Fruit fly (Drosophila melanogaster) whole organism, larva: ENCODE measurements around the gene Pif1.

Experiments
- noc ChIP-seq: fragments of 200-800 bp; sonication (Bioruptor generic); optimal IDR thresholded peaks from 3 replicates; lab custom pipeline; 2019; ENCODE audit warnings: missing biosample characterization, mild to moderate bottlenecking, missing genetic modification characterization, moderate library complexity

The Pif1 gene

DNA sequence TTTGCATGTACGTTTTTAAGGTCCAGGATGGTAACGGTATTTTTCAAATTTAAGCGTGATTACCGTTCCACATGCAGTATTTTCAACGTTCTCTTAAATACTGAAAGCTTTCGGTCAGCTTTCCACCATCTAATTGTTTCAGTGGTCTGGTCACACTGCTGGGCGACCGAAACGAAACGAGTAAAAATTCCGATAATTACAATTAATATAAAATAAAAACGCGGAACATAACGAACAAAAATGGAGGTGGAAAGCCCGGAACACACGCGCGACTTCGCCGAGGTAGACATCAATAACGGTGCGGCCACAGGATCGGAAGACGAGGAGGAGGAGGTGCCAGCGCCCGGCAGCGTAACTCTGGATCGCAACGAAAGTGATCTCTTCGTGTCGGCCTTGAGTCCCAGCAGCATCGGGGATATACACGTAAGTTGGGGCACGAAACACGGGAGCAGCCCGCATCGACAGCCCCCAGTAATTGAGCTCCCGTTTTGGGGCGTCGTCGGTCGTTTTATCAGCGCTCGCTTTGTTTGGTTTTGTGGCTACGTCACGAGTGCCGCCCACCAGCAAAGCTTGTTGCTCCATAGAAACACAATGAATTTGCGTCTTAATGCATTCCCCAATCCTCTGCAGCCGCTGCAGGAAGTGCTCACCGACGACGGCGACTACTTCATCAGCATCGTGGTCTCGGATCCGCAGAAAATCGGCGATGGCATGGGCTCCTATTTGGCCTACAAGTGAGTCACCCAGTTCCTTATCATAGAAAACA lies 20.1 kb downstream of the Pif1 start, which contains the start of gene Snx1:
Snx1 (plus strand) TSS at position 129 of the 766 bp plus-strand sequence.
- TF ChIP-seq noc = no peak

DNA sequence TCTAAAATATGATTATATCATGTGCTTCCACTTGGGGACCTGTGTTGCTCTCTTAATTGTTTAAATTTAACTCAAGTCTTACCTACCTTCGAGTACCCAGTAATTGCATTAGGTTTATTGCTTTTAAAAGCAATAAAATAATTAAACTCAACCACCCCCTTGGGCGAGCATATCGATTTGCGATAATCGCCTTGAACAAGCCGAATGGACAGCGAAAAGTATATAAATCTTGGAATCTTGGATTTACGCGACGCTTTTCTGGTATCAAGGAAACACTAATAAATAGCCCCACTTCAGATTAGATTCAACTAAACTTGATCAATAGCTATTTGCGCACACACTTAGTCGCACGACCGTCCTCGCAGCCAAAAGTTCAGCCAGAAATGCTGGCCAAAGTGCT lies 24.1 kb downstream of the Pif1 start, which contains the start of gene CG2772:
CG2772 (plus strand) TSS at position 338 of the 400 bp plus-strand sequence.
- peak; percentile 53 for TF ChIP-seq noc

DNA sequence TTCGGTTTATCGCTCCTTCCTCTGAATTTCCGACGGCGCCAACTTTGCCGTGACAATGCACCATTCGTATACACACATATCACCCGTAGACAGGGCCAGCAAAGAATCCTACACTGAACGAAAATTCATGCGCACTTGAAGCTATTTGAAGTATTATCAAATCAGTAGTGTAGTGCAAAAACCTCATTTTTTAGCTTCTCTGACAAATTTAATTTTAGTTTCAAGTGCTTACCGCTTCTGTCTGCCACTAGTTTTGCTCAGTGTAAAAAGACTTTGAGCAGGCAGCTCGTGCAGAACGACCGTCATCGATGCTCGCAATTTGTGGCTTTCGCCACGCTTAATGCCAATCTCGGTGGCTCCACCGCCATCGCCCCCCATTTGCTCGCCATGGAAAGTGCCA lies 25.0 kb downstream of the Pif1 start:
- no peak for TF ChIP-seq noc

DNA sequence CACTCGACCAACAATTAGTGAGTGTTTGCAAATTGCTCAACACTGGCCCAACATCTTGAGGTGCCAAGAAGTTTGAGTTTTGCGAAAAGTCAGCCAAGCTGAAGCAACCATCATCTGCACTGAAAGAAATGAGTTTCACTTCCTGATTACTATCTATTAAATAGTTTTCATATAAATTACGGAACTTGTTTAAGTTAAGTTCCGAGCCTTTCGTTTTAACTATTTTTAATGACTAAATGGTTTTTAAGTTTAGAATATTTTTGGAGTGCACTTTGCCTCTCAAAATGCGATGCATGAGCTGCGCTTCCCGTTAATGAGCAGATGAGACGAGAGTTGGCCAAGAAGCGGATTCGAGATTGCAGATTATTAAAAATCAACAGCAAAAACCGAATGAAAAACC lies 28.1 kb downstream of the Pif1 start:
- TF ChIP-seq noc = no peak

DNA sequence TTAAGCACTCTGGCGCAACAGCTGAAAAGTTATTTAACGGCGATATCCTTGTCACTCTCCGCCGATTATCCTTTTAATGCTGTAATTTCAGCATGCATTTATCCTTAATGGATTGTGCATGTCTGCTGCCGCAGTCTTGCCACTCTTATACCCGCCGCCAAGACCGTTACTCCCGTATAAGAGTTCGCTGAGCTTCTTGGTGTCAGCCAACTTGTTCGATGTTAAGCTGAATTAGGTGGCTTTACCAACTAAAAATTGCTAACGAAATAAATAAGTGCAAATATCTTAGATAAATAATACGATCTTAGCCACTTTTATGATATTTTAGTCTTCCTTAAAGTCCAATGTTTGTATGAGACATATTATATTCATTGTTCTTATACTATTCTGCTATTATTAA lies 28.6 kb downstream of the Pif1 start:
- no peak for TF ChIP-seq noc

DNA sequence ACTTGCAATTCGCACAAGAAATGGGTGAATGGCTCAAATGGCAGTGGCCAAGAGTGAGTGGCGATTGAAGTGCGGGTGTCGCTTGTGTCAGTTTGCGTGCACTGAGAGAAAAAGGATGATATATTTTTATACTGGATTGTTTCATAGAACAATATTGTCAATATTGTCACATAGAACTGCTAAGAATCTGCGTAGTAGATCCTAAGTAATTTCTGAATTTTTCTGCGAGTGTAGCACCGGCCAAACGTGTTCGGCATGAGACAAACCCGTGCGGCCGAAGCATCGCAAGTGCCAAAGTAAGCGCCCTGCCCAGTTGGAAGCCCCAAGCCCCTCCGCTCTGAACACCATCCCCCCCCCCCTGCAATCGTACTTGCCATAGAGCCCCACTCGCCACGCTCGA lies 29.5 kb downstream of the Pif1 start:
- TF ChIP-seq noc = no peak

DNA sequence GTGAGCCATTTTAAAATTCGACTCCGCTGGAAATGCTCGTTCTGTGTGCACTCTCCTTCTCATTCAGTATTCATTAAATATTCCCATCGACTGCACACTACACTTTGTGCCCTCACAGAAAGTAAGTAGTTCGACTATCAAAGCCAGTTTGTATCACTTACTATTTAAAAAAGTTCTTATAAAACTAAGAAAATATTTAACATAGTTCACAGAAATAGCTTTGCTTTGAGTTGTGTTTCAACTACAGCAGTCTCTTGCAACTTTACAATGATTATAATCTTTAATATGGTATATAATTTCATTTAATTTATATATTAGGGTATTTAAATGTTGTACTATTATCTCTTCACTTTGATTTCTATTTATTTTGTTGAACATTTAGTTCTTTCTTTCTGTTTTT lies 30.3 kb downstream of the Pif1 start:
- no peak for TF ChIP-seq noc

DNA sequence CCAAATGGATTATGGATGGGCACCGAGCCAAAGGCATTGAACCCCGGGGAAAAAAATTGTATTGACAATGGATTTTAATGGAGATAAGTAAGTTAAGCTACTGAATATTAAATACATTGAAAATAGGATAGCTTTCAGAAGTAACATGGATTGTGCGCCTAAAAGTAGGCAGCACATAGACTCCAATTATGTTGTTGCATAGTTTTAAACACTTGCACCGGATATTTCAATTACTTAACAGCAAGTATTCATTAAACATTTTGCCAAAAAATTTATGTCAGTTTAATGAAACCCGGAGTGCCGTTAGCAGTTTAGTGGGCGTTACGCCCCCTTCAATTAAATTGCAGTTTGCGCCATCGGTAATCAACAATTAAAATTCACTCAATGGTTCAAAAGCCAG lies 31.7 kb downstream of the Pif1 start:
- no peak for TF ChIP-seq noc

DNA sequence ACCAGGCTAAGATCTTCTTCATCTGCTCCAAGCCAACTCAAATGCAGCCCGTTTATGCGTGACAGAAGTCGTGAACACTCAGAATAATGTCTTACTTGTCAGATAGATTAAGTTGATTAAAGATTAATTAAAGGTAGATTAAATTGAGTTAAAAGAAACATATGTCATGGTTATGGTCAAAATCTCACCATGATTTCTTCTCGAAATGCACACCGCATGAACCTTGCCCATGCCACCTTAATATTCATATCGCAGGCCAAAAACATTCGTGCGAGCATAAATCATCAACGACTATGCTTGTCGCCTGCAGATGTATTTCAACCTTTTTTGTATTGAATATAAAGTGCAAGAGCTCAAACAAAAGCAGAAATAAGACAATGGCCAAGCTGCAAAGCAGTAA lies 32.7 kb downstream of the Pif1 start:
- TF ChIP-seq noc = no peak

DNA sequence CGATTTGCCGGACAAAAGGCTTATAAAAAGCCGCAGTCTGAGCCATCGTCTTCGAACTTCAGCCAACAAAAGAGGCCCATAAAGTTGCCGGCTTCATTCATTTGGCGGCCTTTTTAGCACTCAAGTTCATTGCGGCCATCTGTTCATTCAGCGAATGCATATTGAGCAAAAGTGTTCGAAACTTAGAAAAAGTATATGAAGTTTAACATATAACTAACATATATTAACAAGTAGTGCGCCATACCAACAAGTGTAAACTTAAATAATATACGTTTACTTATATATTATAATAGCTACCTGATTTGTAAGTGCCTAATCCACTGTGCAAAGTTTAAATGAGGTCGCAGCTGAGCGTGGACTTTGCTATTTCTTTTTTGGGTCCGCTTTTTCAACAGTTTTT lies 33.5 kb downstream of the Pif1 start:
- TF ChIP-seq noc = no peak

DNA sequence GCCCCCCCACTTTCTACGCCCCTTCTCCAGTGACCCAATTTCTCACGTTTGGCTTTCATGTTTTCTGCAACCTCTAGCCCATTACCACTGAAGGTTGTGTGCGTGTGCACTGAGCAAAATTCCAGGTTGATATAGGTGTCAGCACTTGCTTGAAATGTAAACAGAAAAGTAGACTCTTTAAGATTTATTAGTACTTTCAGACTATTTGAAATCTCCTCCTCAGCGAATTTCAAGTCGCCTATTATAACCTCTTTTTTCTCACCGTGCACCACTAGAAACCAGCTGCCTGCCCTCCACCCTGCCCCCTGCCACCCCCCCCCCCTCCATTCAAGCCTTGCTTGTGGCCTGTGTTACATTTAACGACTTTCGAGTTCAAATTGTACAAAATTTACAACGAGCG lies 34.7 kb downstream of the Pif1 start:
- TF ChIP-seq noc = no peak

DNA sequence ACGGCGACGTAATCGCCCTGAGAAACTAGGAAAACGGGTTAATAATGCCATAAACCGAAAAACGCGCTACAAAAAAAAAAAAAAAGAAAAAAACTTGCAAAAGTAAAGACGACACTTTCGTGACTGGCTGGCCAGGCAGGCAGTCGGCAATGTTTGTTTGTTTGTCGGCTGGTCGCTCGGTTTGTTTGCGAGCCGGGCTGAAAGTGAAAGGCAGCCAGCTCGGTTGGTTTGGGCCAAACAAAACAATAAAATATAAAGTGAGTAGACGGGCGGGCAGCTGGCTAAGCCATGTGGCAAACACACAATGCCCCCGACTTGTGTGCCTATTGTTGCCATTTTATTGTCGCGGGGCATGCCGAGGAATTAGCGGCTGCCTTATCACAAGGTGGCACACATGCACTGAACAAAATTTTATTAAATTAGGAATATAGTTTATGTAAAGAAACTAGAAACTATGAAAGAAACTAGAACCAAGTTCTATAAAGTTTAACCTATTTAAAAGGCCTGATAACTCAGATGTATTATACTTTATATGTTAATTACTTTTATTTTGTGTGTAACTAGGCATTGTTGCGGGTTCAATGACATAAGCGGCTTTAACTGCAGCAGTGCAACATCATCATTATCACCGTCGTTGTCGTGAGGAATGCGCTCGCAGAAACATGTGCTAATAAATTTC lies 41.2 kb downstream of the Pif1 start:
- no peak for TF ChIP-seq noc

DNA sequence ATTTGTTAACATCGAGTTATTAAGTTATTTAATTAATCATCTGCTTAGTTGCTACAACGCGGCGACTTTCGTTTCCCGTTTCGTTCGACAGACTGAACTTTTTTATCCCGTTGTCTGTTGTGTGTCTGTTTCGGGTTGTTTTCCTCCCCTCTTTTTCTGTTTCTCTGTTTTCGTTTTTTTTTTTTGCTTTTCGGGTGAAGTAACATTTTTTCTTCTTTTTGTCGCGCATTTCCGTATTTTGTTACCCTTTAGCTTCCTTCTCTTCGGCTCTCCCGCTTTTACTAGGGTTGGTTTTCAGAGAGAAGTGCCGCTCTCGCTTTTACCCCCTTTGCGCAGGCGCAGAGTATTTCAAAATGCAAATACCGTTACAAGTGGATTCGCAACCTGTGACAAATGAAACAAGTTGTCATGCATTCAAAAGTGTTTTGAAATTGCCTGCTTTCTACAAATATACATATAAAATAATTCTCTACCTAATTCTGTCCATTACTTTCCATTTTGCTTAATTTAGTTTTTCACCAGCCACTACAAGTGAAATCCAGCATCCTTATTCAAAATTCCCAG lies 43.1 kb downstream of the Pif1 start, which contains the start of gene Pgant2:
Pgant2 (minus strand) TSS at position 51 of the 564 bp plus-strand sequence.
- no peak for TF ChIP-seq noc

DNA sequence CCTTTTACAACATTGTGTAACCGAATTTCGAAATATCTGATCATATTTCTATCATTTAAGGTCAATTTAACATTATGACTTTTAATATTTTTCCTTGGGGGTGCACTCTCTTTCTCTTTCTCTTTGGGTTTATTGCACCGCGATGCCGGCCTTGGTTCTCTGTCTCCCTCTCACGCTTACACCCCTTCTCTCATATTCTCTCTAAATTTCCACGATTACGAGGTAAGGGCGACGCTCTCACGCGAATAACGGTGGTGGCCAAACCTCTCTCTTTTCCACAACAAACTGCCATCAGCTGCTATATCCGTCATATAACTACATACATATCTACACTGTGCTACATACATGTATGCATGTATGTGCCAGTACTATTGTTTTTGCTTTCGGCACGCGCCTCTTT lies 43.9 kb downstream of the Pif1 start:
- no peak for TF ChIP-seq noc

DNA sequence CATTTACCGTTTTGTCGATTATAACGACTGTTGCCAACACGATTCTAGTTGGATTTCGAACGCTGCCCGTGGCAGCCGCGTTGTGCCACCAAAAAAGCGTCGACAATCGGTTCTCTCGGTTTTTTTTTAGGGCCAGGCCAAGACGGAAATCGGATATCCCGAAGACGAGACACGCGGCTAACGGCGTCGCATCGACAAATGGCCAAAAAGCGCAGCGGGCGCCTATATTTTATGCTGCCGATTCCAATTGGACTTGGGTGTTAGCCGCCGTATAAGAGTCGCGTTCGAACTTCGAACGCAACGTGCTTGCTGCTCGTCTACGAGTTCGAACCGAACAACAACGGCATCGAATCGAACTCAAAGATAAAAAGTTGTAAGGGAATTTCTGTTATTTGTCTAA lies 47.1 kb downstream of the Pif1 start:
- TF ChIP-seq noc = no peak

DNA sequence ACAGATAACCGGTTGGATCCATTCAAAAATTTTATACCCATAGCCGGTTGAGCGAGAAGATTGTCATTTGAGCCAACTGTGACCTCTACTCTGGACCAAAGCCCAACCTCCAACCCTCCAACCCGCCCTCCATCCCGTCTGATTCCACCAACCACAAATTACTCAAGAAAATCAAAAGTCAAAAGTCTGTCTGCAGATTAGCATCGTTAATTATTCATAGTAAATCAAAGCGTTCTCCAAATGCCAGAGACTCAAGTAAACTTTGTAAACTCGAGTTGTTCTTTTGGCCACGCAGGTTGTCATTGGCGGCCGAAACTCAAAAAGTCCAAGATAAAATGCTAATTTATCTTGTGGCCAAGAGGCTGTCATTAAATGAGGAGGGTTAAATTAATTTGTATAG lies 52.2 kb downstream of the Pif1 start:
- TF ChIP-seq noc = no peak
